Worm (Caenorhabditis elegans): Measurements from ENCODE around the gene kin-33.

DNA sequence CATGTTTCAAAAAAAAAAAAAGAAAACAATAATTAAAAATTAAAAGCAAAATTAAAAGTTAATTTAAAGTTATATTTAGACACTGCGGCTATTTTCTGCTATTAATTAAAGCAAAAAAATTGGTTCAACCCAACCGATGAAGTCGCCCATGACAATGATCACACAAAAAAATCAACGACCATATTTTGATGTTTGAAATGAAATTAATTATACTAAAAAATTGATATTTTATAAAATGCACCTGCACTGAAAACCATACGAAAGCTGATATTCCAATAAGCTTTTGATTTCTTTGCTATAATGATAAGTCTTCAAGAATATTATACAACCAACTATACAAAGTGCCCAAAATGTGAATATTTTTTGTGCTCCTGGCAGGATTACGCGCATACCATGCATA lies 14.8 kb downstream of the kin-33 start, which contains the start of gene srh-80:
- no peak for TF ChIP-seq fos-1 (tag; optimal IDR thresholded peaks at IDR 0.05)
- TF ChIP-seq lin-15B (tag; optimal IDR thresholded peaks at IDR 0.05): no peak
- no peak for TF ChIP-seq nhr-28 (tag; optimal IDR thresholded peaks at IDR 0.05)
- TF ChIP-seq unc-62 (GFP tag; optimal IDR thresholded peaks at IDR 0.05): no peak
- no peak for TF ChIP-seq elt-2 (tag; optimal IDR thresholded peaks at IDR 0.05)
- TF ChIP-seq zag-1 (tag; optimal IDR thresholded peaks at IDR 0.05): no peak
- TF ChIP-seq nhr-43 (tag; optimal IDR thresholded peaks at IDR 0.05; ENCODE audit: poor library complexity, severe bottlenecking): no peak
- no peak for TF ChIP-seq sea-2 (GFP tag; optimal IDR thresholded peaks at IDR 0.05)
- no peak for TF ChIP-seq fkh-10 (GFP tag; optimal IDR thresholded peaks at IDR 0.05)
- no peak for TF ChIP-seq snpc-4 (tag; optimal IDR thresholded peaks at IDR 0.05)
- no peak for TF ChIP-seq ama-1 (optimal IDR thresholded peaks at IDR 0.05)
- no peak for TF ChIP-seq elt-3 (tag; optimal IDR thresholded peaks at IDR 0.05)
